Fruit fly (Drosophila melanogaster): ENCODE results near the gene Papst2.

dm6 chr3L:17002140-17002849, 40.3 kb upstream of the Papst2 start:
- no peak for TF ChIP-seq h (optimal IDR thresholded peaks at IDR 0.05)
- no peak for TF ChIP-seq psq (optimal IDR thresholded peaks at IDR 0.05)
- TF ChIP-seq Myc (optimal IDR thresholded peaks at IDR 0.05), result no peak
- no peak for TF ChIP-seq Sin3A (optimal IDR thresholded peaks at IDR 0.05)
- TF ChIP-seq ttk (optimal IDR thresholded peaks at IDR 0.05), result no peak
